Fruit fly (Drosophila melanogaster) S2 (cell line): ENCODE results near the gene CG5265.
A peak's percentile ranks its signal among the peaks of the same experiment; 100 is the strongest.

Experiments used
- CG8478 ChIP-seq: fragments of >200 bp; optimal IDR thresholded peaks from 2 replicates; lab custom pipeline; 2018
- CTCF ChIP-seq, 2 experiments: fragments of >200 bp; optimal IDR thresholded peaks; 2 replicates each; lab custom pipeline; 2018

The CG5265 gene

dm6 chr3R:17138699-17139098 lies at the start of gene CG5265:
Gene CG5265 (plus strand): TSS chr3R:17138999.
- TF ChIP-seq CTCF (optimal IDR thresholded peaks at IDR 0.05; lab: Kevin White, UChicago) (no peak), CG8478 (lab: Kevin White, UChicago) (no peak)

dm6 chr3R:17108881-17109280 lies 29.9 kb upstream of the CG5265 start:
- TF ChIP-seq CTCF (optimal IDR thresholded peaks at IDR 0.05; lab: Kevin White, UChicago) (peak; percentile 63 to 86), CG8478 (lab: Kevin White, UChicago) (no peak)

DNA sequence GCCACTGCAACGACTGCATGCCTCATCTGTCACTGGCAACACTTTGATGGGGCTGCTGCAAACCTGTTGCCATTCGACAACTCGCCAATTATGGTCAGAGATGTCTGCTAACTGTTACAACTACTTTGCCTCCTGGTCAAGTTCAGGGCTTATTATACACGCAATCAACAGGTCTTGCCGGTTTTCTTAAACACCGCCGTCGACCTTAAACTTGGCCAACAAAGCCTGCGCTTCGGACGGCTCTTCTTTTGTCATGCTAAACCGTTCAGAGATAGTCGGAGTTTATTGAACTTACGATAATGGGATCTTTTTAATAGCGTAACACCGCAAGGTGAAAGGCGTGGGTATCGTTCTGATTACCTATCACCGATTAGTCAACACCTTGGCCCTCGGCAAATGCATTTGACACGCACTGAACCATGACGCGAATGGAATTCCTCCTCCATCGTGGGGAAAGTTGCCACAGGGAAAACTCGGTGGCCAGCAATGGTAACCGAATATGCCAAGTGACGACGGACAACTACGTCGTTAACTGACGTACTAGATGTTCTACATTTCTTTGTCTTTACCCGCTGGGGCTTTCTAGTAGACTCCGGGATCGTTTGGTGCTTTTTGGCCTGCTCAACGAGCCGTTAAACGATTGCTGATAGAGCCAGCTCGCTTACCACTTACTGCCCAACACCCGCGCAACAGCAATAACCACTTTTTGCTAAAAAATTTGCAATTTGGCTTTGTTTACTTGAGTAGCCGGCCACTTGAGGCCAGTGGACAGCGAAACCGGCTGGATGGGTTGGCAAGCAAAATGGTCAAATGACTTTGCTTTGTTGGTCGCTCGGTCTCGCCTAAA lies 27.7 kb upstream of the CG5265 start:
- TF ChIP-seq CG8478 (lab: Kevin White, UChicago): no peak
- TF ChIP-seq CTCF (optimal IDR thresholded peaks at IDR 0.05; lab: Kevin White, UChicago): no peak

- TF ChIP-seq CG8478 (lab: Kevin White, UChicago) (no peak), CTCF (optimal IDR thresholded peaks at IDR 0.05; lab: Kevin White, UChicago) (no peak)
Observed at dm6 chr3R:17115668-17116067, 23.1 kb upstream of the CG5265 start.

DNA sequence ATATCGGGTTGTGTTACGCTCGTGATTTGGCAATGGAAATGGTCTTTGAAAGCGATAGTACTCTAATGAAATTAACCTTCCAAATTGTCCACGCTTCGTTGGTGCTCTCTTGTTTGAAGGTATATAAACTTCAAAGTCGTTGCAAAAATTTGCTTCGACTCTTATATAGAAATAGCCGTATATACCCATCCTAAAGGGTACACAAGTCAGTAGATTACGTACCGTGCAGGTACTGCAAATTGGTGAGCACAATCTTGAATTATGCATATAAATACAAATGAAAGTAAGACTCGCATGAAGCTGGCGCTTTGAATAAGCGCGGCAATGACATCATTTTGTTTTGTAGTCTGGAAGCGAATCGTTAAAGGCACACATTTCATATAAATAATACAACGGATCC lies 22.6 kb upstream of the CG5265 start:
- TF ChIP-seq CTCF (optimal IDR thresholded peaks at IDR 0.05; lab: Kevin White, UChicago) (no peak), CG8478 (lab: Kevin White, UChicago) (no peak)

- TF ChIP-seq CTCF (optimal IDR thresholded peaks at IDR 0.05; lab: Kevin White, UChicago) (no peak), CG8478 (lab: Kevin White, UChicago) (no peak)
Observed at dm6 chr3R:17117607-17118327, 21.0 kb upstream of the CG5265 start.

dm6 chr3R:17118917-17119378 lies 19.9 kb upstream of the CG5265 start:
- TF ChIP-seq CTCF (optimal IDR thresholded peaks at IDR 0.05; lab: Kevin White, UChicago) (no peak), CG8478 (lab: Kevin White, UChicago) (no peak)

DNA sequence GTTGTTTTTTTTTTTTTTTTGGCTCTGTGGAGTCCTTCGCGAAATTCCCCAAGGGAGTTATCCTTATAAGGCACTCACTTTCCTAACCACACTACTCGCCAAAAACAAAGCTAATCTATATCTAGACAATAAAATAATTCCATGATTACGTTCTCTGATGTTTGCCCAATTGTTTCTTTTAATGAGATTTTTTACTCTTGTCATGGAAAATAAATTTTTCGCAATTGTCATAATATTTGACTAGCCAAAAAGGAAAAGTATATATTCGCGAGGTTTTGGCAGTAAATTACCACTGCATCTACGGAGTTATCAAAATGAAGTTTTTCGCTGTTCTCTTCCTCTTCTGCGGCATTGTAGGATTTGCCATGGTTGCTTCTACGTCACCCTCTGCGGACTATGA lies 18.6 kb upstream of the CG5265 start, which contains the start of gene CG34278:
CG34278 (plus strand) TSS at position 301 of the 400 bp plus-strand sequence.
- no peak for TF ChIP-seq CTCF (optimal IDR thresholded peaks at IDR 0.05; lab: Kevin White, UChicago)
- no peak for TF ChIP-seq CG8478 (lab: Kevin White, UChicago)

DNA sequence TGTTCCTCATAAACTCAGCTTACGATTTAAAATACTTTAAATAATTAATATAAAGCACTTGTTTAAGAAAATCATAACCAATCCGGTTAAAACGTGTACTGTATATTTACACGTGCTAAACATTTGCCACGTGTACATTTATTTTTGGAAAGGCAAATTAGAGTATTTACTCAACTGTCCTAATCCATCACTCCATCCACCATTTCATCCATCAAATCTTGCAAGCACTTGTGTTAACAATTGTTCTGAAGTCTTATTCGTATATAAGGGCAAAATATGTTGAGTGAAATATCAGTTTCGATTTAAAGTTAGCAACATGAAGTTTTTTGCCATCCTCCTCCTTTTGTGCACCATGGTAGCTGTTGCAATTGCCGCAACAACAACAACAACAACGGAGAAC lies 17.5 kb upstream of the CG5265 start, which contains the start of gene CG42779:
CG42779 (plus strand) TSS at position 301 of the 400 bp plus-strand sequence.
- no peak for TF ChIP-seq CTCF (optimal IDR thresholded peaks at IDR 0.05; lab: Kevin White, UChicago)
- no peak for TF ChIP-seq CG8478 (lab: Kevin White, UChicago)

dm6 chr3R:17122796-17123504 lies 15.8 kb upstream of the CG5265 start:
- TF ChIP-seq CTCF (optimal IDR thresholded peaks at IDR 0.05; lab: Kevin White, UChicago) (no peak), CG8478 (lab: Kevin White, UChicago) (no peak)

DNA sequence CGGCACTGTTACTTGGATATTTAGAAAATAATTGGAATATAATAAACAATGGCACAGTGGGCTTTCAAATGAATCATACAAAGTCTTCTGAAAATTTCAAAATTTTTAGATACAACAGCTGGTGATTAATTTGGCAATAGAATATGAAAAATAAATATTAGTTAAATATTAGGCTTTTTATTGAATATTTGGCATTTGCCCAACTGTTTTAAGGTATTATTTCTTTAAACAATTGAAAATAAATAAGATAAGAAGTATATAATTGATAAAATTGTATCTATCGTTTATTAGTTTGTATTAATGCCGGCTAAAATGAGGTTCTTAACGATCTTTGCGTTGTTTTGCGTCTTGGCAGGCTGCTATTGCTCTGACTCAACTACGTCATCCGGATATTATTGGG lies 14.6 kb upstream of the CG5265 start, which contains the start of gene CG45079:
CG45079 (plus strand) TSS at position 301 of the 400 bp plus-strand sequence.
- TF ChIP-seq CG8478 (lab: Kevin White, UChicago): no peak
- no peak for TF ChIP-seq CTCF (optimal IDR thresholded peaks at IDR 0.05; lab: Kevin White, UChicago)

dm6 chr3R:17125339-17126044 lies 13.3 kb upstream of the CG5265 start, which contains the start of gene cher:
Gene cher (minus strand): TSS chr3R:17125389.
- no peak for TF ChIP-seq CTCF (optimal IDR thresholded peaks at IDR 0.05; lab: Kevin White, UChicago)
- no peak for TF ChIP-seq CG8478 (lab: Kevin White, UChicago)

dm6 chr3R:17126838-17127237 lies 12.0 kb upstream of the CG5265 start, which contains the start of the genes CG17477 and CG31269:
Gene CG17477 (minus strand): TSS chr3R:17126938.
Gene CG31269 (plus strand): TSS chr3R:17127126.
- TF ChIP-seq CTCF (optimal IDR thresholded peaks at IDR 0.05; lab: Kevin White, UChicago): no peak
- no peak for TF ChIP-seq CG8478 (lab: Kevin White, UChicago)
